Fruit fly (Drosophila melanogaster): ENCODE measurements around the gene CG42337.

The CG42337 gene

dm6 chr3L:21172527-21173253 is 20.5 kb downstream of the CG42337 start, which contains the start of the genes chb and AsnS (continued):
- TF ChIP-seq CG7357 (GFP tag; IDR thresholded peaks at IDR 0.05) (peak; percentile 76), CG8290 (GFP tag; optimal IDR thresholded peaks at IDR 0.05) (peak; percentile 59), CG8290 (tag; optimal IDR thresholded peaks at IDR 0.05) (peak in 1 of 2 experiments; percentile 84), CG9797 (GFP tag; optimal IDR thresholded peaks at IDR 0.05) (no peak), chif (GFP tag; optimal IDR thresholded peaks at IDR 0.05) (peak; percentile 64 to 72), CG1603 (tag; optimal IDR thresholded peaks at IDR 0.05) (peak; percentile 89), Oaz (GFP tag; IDR thresholded peaks at IDR 0.05) (peak; percentile 88), TFAM (GFP tag; optimal IDR thresholded peaks at IDR 0.05) (no peak), hkb (optimal IDR thresholded peaks at IDR 0.05) (no peak), hkb (GFP tag; IDR thresholded peaks at IDR 0.05) (peak; percentile 93), Dek (tag; optimal IDR thresholded peaks at IDR 0.05) (peak; percentile 95), Optix (GFP tag; IDR thresholded peaks at IDR 0.05) (no peak), B-H1 (GFP tag; IDR thresholded peaks at IDR 0.05) (peak; percentile 90), CG13123 (GFP tag; optimal IDR thresholded peaks at IDR 0.05) (peak; percentile 65), Hr78 (GFP tag; optimal IDR thresholded peaks at IDR 0.05) (peak in 1 of 2 experiments; percentile 51), CG10654 (GFP tag; optimal IDR thresholded peaks at IDR 0.05) (peak; percentile 87), pb (GFP tag; optimal IDR thresholded peaks at IDR 0.05) (peak; percentile 45), CG1529 (GFP tag; optimal IDR thresholded peaks at IDR 0.05) (peak; percentile 73), jing (GFP tag; optimal IDR thresholded peaks at IDR 0.05) (peak; percentile 64), CG33213 (GFP tag; optimal IDR thresholded peaks at IDR 0.05) (no peak), CG13624 (GFP tag; optimal IDR thresholded peaks at IDR 0.05) (peak; percentile 79), dmrt11E (tag; optimal IDR thresholded peaks at IDR 0.05) (peak; percentile 38), CG2120 (GFP tag; optimal IDR thresholded peaks at IDR 0.05) (peak; percentile 93), danr (GFP tag; IDR thresholded peaks at IDR 0.05) (peak; percentile 51), Sox102F (GFP tag; optimal IDR thresholded peaks at IDR 0.05) (peak; percentile 97), al (GFP tag; IDR thresholded peaks at IDR 0.05) (peak; percentile 91), gcm2 (GFP tag; optimal IDR thresholded peaks at IDR 0.05) (no peak), Nf-YB (GFP tag; optimal IDR thresholded peaks at IDR 0.05) (peak; percentile 76), CG8478 (optimal IDR thresholded peaks at IDR 0.05) (no peak), CG8281 (tag; optimal IDR thresholded peaks at IDR 0.05) (peak; percentile 74), grau (tag; optimal IDR thresholded peaks at IDR 0.05) (peak; percentile 94), CG3847 (GFP tag; IDR thresholded peaks at IDR 0.05) (peak; percentile 90), CG15269 (tag; optimal IDR thresholded peaks at IDR 0.05) (peak; percentile 96), knrl (GFP tag; IDR thresholded peaks at IDR 0.05; ENCODE audit: partially characterized antibody) (no peak), mam (GFP tag; optimal IDR thresholded peaks at IDR 0.05) (peak; percentile 85), Camta (GFP tag; optimal IDR thresholded peaks at IDR 0.05) (peak; percentile 81), Lhr (GFP tag; optimal IDR thresholded peaks at IDR 0.05) (peak; percentile 50), lov (optimal IDR thresholded peaks at IDR 0.05) (no peak), lov (GFP tag; IDR thresholded peaks at IDR 0.05) (peak; percentile 64; the same call in 1 of the 3 replicates), D19B (GFP tag; optimal IDR thresholded peaks at IDR 0.05) (peak; percentile 68), Fer1 (GFP tag; optimal IDR thresholded peaks at IDR 0.05) (peak; percentile 89), cwo (GFP tag; optimal IDR thresholded peaks at IDR 0.05) (peak; percentile 77), CG1832 (GFP tag; optimal IDR thresholded peaks at IDR 0.05) (no peak), CG12769 (tag; optimal IDR thresholded peaks at IDR 0.05) (peak; percentile 94), Chrac-16 (GFP tag; optimal IDR thresholded peaks at IDR 0.05) (peak; percentile 80), CG3065 (GFP tag; optimal IDR thresholded peaks at IDR 0.05) (no peak), CG12104 (GFP tag; optimal IDR thresholded peaks at IDR 0.05) (peak; percentile 85), tna (GFP tag; IDR thresholded peaks at IDR 0.05; ENCODE audit: partially characterized antibody) (no peak), CG9727 (GFP tag; optimal IDR thresholded peaks at IDR 0.05) (peak; percentile 79), ac (GFP tag; optimal IDR thresholded peaks at IDR 0.05) (no peak), Ets97D (GFP tag; optimal IDR thresholded peaks at IDR 0.05) (peak; percentile 9)

Measured in whole organism, embryonic.